Worm (Caenorhabditis elegans): ENCODE data around the gene akt-1.

The akt-1 gene

DNA sequence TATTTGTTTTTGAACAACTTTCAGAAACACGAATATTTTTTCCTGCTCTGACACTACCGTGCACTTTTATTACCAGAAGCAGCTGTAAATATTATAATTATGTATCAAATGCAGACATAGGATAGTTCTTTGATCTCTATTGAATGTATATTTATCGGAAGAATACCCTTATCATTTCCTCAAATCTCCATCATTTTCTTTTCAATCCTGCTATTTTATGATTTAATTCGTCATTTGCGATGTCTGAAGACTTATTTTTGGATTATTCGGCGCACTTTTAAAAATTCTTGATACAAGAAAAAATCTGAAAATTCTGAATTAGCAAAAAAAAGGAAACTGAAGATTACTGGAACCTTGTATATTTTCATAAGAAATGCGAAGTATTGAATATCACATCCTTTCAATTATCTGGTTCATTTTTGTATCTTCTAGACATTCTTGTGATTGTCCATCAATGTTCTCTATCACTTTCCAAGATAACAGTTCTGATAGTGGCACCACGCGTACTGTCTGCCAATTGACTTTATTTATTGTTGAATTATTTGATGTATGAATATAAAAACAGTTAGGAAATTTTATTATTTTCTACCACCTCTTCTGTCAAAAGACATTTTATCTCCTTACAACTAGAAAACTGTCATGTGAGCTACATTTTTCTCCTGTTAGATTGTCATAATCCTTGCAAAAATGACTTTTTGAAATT lies 4.5 kb upstream of the akt-1 start:
- TF ChIP-seq sma-9 (GFP tag; optimal IDR thresholded peaks at IDR 0.05) (peak; percentile 41), sma-9 (tag; optimal IDR thresholded peaks at IDR 0.05) (no peak), ztf-11 (tag; optimal IDR thresholded peaks at IDR 0.05) (no peak), fos-1 (tag; optimal IDR thresholded peaks at IDR 0.05) (peak; percentile 46), mab-5 (tag; optimal IDR thresholded peaks at IDR 0.05) (no peak)

DNA sequence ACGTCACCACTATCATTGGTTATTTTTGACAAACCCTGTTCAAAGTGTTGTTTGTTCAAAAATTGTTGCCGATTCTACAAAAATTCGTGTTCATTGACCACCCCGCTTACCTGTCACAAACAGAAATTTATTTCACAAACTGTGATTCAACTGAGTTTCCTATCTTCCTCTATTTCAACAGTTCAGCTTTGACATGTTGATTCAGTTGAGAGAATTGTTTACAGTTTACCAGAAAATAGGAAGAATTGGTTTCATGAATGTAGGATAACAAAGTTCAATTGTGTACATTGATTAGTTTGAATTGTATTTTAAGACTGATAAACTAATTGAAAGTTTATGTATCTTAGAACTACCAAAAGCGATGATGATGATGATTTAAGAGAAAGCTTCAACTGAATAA lies 3.1 kb upstream of the akt-1 start:
- no peak for TF ChIP-seq dmd-4 (tag; optimal IDR thresholded peaks at IDR 0.05)
- no peak for TF ChIP-seq nhr-237 (tag; optimal IDR thresholded peaks at IDR 0.05)
- no peak for TF ChIP-seq lin-39 (tag; optimal IDR thresholded peaks at IDR 0.05)
- TF ChIP-seq sma-3 (GFP tag; optimal IDR thresholded peaks at IDR 0.05), result no peak
- TF ChIP-seq R02D3.7 (tag; optimal IDR thresholded peaks at IDR 0.05), result no peak
- no peak for TF ChIP-seq F13H6.1 (tag; optimal IDR thresholded peaks at IDR 0.05)
- no peak for TF ChIP-seq lin-13 (GFP tag; optimal IDR thresholded peaks at IDR 0.05)
- TF ChIP-seq nhr-6 (tag; optimal IDR thresholded peaks at IDR 0.05), result no peak

DNA sequence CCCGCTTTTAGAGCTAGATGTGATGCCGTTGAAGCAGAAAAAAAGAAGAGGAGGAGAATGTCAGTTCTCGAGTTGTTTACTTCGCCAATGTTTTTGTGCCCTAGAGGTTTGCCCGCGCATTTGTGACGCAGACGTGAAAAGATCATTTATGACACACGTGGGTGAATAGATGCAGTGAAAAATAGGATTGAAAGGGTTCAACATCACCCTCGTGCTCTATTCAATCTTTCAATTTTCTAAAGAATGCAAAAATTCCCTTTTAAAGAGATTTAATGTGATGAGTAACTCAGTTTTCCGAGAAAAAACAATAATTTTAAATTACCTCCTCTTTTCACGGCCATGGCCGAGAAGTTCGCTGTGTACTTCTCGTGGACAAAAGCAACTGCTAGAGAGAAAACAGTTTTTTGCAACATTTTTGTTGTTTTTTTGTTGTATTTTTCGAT lies 2.2 kb upstream of the akt-1 start:
- TF ChIP-seq egl-27 (tag; optimal IDR thresholded peaks at IDR 0.05), result no peak
- no peak for TF ChIP-seq nhr-23 (tag; optimal IDR thresholded peaks at IDR 0.05)
- TF ChIP-seq R02D3.7 (tag; optimal IDR thresholded peaks at IDR 0.05), result no peak
- no peak for TF ChIP-seq nhr-12 (tag; optimal IDR thresholded peaks at IDR 0.05)
- peak; percentile 72 to 94 for TF ChIP-seq mdl-1 (tag; optimal IDR thresholded peaks at IDR 0.05)
- TF ChIP-seq ZK546.5 (tag; optimal IDR thresholded peaks at IDR 0.05), result no peak
- peak; percentile 47 for TF ChIP-seq nhr-6 (tag; optimal IDR thresholded peaks at IDR 0.05)
- TF ChIP-seq C34F6.9 (tag; optimal IDR thresholded peaks at IDR 0.05), result peak; percentile 79
- no peak for TF ChIP-seq elt-3 (tag; optimal IDR thresholded peaks at IDR 0.05)
- TF ChIP-seq zag-1 (tag; optimal IDR thresholded peaks at IDR 0.05), result no peak
- peak; percentile 88 for TF ChIP-seq nhr-129 (tag; optimal IDR thresholded peaks at IDR 0.05)
- TF ChIP-seq F13H6.1 (tag; optimal IDR thresholded peaks at IDR 0.05), result no peak
- TF ChIP-seq crh-2 (tag; optimal IDR thresholded peaks at IDR 0.05), result peak; percentile 68
- no peak for TF ChIP-seq alr-1 (tag; optimal IDR thresholded peaks at IDR 0.05)
- no peak for TF ChIP-seq ceh-16 (tag; optimal IDR thresholded peaks at IDR 0.05)
- TF ChIP-seq lin-11 (tag; optimal IDR thresholded peaks at IDR 0.05), result peak; percentile 19
- peak; percentile 46 for TF ChIP-seq nhr-21 (tag; optimal IDR thresholded peaks at IDR 0.05)
- no peak for TF ChIP-seq unc-62 (GFP tag; optimal IDR thresholded peaks at IDR 0.05)
- TF ChIP-seq nhr-10 (tag; optimal IDR thresholded peaks at IDR 0.05), result no peak
- TF ChIP-seq ztf-4 (tag; optimal IDR thresholded peaks at IDR 0.05), result peak; percentile 29
- no peak for TF ChIP-seq ztf-11 (tag; optimal IDR thresholded peaks at IDR 0.05)
- peak; percentile 27 for TF ChIP-seq lin-13 (GFP tag; optimal IDR thresholded peaks at IDR 0.05)
- no peak for TF ChIP-seq ama-1 (optimal IDR thresholded peaks at IDR 0.05)
- no peak for TF ChIP-seq unc-55 (GFP tag; optimal IDR thresholded peaks at IDR 0.05)
- TF ChIP-seq dmd-4 (tag; optimal IDR thresholded peaks at IDR 0.05), result no peak
- peak; percentile 6 for TF ChIP-seq fos-1 (tag; optimal IDR thresholded peaks at IDR 0.05)
- TF ChIP-seq sma-9 (GFP tag; optimal IDR thresholded peaks at IDR 0.05), result peak; percentile 67
- no peak for TF ChIP-seq sma-9 (tag; optimal IDR thresholded peaks at IDR 0.05)
- peak; percentile 11 to 73 for TF ChIP-seq lsy-2 (tag; optimal IDR thresholded peaks at IDR 0.05)

DNA sequence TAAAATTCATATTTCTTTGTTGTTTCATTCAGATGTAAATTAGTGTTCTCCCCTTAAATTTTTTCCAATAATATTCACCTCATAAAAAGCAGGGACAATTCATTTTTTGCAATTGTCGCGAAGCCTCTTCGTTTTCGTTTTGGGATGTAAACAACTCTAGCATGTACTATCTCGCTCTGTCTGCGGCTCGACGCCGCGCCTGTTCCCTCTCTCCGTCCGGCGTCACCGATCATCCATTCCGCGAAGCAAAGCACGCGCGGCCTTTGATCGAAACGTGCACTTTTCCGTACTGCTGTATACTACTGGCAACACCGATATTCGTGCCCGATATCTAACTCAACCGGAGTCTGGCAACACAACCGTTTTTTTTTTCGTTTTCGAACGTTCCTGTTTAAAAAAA lies 1.7 kb upstream of the akt-1 start:
- TF ChIP-seq mdl-1 (tag; optimal IDR thresholded peaks at IDR 0.05), result peak in 1 of 2 experiments; percentile 15
- no peak for TF ChIP-seq skn-1 (tag; optimal IDR thresholded peaks at IDR 0.05)
- peak; percentile 0 for TF ChIP-seq sma-9 (GFP tag; optimal IDR thresholded peaks at IDR 0.05)
- no peak for TF ChIP-seq sma-9 (tag; optimal IDR thresholded peaks at IDR 0.05)

DNA sequence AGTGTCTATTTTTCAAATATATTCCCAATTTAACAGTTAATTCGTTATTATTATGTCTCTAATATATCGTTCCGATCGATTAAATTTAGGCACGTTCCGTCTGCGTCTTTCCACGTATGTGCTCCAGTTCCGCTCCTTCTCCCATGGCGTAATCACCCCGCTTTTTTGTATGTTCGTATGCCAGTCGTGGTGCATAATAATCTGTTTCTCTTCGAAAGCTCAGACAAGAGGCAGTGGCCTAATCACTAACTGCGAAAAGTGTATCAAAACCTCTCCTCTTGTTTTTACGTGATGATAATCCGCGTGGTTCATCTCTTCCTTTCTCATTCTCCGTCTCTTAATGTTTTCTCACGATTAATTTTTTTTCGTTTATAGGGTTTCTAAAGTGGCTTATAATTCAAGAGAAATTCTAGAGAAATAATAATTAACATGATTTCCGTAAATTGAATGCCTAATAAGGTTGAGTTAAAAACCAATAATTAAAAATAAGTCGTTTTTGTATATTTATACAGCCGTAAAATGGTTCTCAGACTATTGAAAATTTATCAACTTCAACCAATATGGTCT lies 949 bp upstream of the akt-1 start:
- TF ChIP-seq skn-1 (tag; optimal IDR thresholded peaks at IDR 0.05) (no peak), lin-11 (tag; optimal IDR thresholded peaks at IDR 0.05) (no peak), C34F6.9 (tag; optimal IDR thresholded peaks at IDR 0.05) (peak; percentile 37), snpc-4 (tag; optimal IDR thresholded peaks at IDR 0.05) (no peak), elt-1 (tag; optimal IDR thresholded peaks at IDR 0.05) (no peak), nhr-129 (tag; optimal IDR thresholded peaks at IDR 0.05) (peak; percentile 32), sma-3 (GFP tag; optimal IDR thresholded peaks at IDR 0.05) (no peak), ama-1 (optimal IDR thresholded peaks at IDR 0.05) (no peak), sem-4 (tag; optimal IDR thresholded peaks at IDR 0.05) (no peak), lsy-2 (tag; optimal IDR thresholded peaks at IDR 0.05) (peak in 1 of 2 experiments; percentile 38), mdl-1 (tag; optimal IDR thresholded peaks at IDR 0.05) (no peak)

All from whole organism, L2 larva.